ENCODE assay signal across 1 fruit fly cellular context in the genomic region with DNA sequence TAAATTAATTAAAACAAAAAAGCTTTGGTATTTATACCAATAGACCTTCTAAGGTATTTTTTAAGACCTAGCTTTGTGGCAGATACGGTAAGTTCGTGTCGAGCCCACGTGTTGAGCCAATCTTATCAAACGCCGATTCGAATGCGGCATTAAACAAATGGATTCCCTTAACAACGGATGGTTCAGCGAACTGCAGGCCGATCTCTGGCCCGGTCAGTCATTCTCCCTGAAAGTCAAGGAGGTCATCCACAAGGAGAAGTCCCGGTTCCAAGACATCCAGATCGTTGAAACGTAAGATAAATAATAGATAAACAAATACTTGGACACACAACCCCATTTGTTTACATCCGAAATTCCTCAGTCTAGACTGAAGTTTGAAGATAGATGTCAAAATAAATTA.
TF ChIP-seq lines count a peak whose summit lies in the region.

TSS of gene SpdS (plus strand) at position 78 of the 400 bp plus-strand sequence.

TF ChIP-seq in whole organism, embryonic, 481 proteins besides CTCF, POLR2A, EP300 and RAD21 (continued from another document):
- peak; percentile 57 for TF ChIP-seq gfzf (GFP tag; optimal IDR thresholded peaks at IDR 0.05; lab: Kevin White, UChicago)
- peak; percentile 15 for TF ChIP-seq pros (GFP tag; optimal IDR thresholded peaks at IDR 0.05; lab: Kevin White, UChicago)
- TF ChIP-seq CG34422 (GFP tag; IDR thresholded peaks at IDR 0.05; lab: Robert Waterston, UW), result peak; percentile 72; the same call in 1 of the 3 replicates
- no peak for TF ChIP-seq bbx (GFP tag; IDR thresholded peaks at IDR 0.05; lab: Robert Waterston, UW; ENCODE audit: partially characterized antibody)
- no peak for TF ChIP-seq CG3407 (GFP tag; optimal IDR thresholded peaks at IDR 0.05; lab: Kevin White, UChicago)
- no peak for TF ChIP-seq inv (GFP tag; IDR thresholded peaks at IDR 0.05; lab: Robert Waterston, UW; ENCODE audit: partially characterized antibody)
- TF ChIP-seq Poxn (GFP tag; IDR thresholded peaks at IDR 0.05; lab: Robert Waterston, UW), result no peak
- TF ChIP-seq Ptx1 (GFP tag; IDR thresholded peaks at IDR 0.05; lab: Robert Waterston, UW), result no peak
- peak; percentile 62 for TF ChIP-seq sens (GFP tag; lab: Kevin White, UChicago)
- TF ChIP-seq scrt (GFP tag; optimal IDR thresholded peaks at IDR 0.05; lab: Kevin White, UChicago), result peak; percentile 84
- no peak for TF ChIP-seq da (GFP tag; optimal IDR thresholded peaks at IDR 0.05; lab: Kevin White, UChicago)
- peak; percentile 78 for TF ChIP-seq dm (GFP tag; optimal IDR thresholded peaks at IDR 0.05; lab: Kevin White, UChicago)
- TF ChIP-seq CG15601 (tag; optimal IDR thresholded peaks at IDR 0.05; lab: Kevin White, UChicago), result no peak
- no peak for TF ChIP-seq CG7271 (tag; optimal IDR thresholded peaks at IDR 0.05; lab: Kevin White, UChicago)
- no peak for TF ChIP-seq bigmax (GFP tag; optimal IDR thresholded peaks at IDR 0.05; lab: Kevin White, UChicago)
- TF ChIP-seq CG2120 (GFP tag; optimal IDR thresholded peaks at IDR 0.05; lab: Kevin White, UChicago), result no peak
- peak; percentile 83 for TF ChIP-seq Max (GFP tag; optimal IDR thresholded peaks at IDR 0.05; lab: Kevin White, UChicago)
- TF ChIP-seq fd3F (GFP tag; optimal IDR thresholded peaks at IDR 0.05; lab: Kevin White, UChicago), result no peak
- TF ChIP-seq CG10565 (GFP tag; optimal IDR thresholded peaks at IDR 0.05; lab: Kevin White, UChicago), result no peak
- no peak for TF ChIP-seq CG6683 (GFP tag; optimal IDR thresholded peaks at IDR 0.05; lab: Kevin White, UChicago)
- 0 out of 2 replicates have a peak, but pooled peaks have one; percentile 18 for TF ChIP-seq MBD-R2 (GFP tag; IDR thresholded peaks at IDR 0.05; lab: Robert Waterston, UW)
- peak; percentile 79 for TF ChIP-seq ERR (GFP tag; optimal IDR thresholded peaks at IDR 0.05; lab: Kevin White, UChicago)
- peak; percentile 81 for TF ChIP-seq sd (tag; optimal IDR thresholded peaks at IDR 0.05; lab: Kevin White, UChicago)
- TF ChIP-seq phol (tag; optimal IDR thresholded peaks at IDR 0.05; lab: Kevin White, UChicago), result no peak
- TF ChIP-seq CG1233 (GFP tag; optimal IDR thresholded peaks at IDR 0.05; lab: Kevin White, UChicago), result no peak
- no peak for TF ChIP-seq shn (GFP tag; optimal IDR thresholded peaks at IDR 0.05; lab: Kevin White, UChicago)
- TF ChIP-seq sug (tag; optimal IDR thresholded peaks at IDR 0.05; lab: Kevin White, UChicago), result peak; percentile 10
- TF ChIP-seq pum (GFP tag; optimal IDR thresholded peaks at IDR 0.05; lab: Kevin White, UChicago), result no peak
- TF ChIP-seq CG15073 (GFP tag; optimal IDR thresholded peaks at IDR 0.05; lab: Kevin White, UChicago), result no peak
- TF ChIP-seq ara (GFP tag; IDR thresholded peaks at IDR 0.05; lab: Robert Waterston, UW), result no peak
- no peak for TF ChIP-seq Sox100B (GFP tag; optimal IDR thresholded peaks at IDR 0.05; lab: Kevin White, UChicago)
- TF ChIP-seq PHDP (tag; optimal IDR thresholded peaks at IDR 0.05; lab: Kevin White, UChicago), result peak; percentile 22
TF ChIP-seq in whole organism, embryonic: peak in this region for 22.
